Worm (Caenorhabditis elegans) whole organism, mixed stage, embryonic: ENCODE data around the gene ceh-75.

ENCODE experiments used
- M03D4.4 ChIP-seq: sonication (generic microtip); optimal IDR thresholded peaks from 2 replicates; lab custom pipeline; 2017; ENCODE audit warnings: mild to moderate bottlenecking, missing genetic modification characterization, missing compliant biosample characterization
- blmp-1 ChIP-seq: fragments of 150-350 bp; optimal IDR thresholded peaks from 2 replicates; lab custom pipeline; 2014; ENCODE audit warnings: missing biosample characterization, missing genetic modification characterization
- ceh-39 ChIP-seq: fragments of 150-350 bp; optimal IDR thresholded peaks from 2 replicates; lab custom pipeline; 2014; ENCODE audit warnings: missing biosample characterization, missing genetic modification characterization
- ceh-43 ChIP-seq: fragments of 200-800 bp; sonication (Bioruptor generic); optimal IDR thresholded peaks from 2 replicates; lab custom pipeline; 2018; ENCODE audit warnings: mild to moderate bottlenecking, missing genetic modification characterization, moderate library complexity, missing compliant biosample characterization
- ceh-83 ChIP-seq: fragments of 200-800 bp; sonication (Bioruptor generic); optimal IDR thresholded peaks from 2 replicates; lab custom pipeline; 2018; ENCODE audit warnings: mild to moderate bottlenecking, missing genetic modification characterization, missing compliant biosample characterization
- ces-1 ChIP-seq: fragments of 150-350 bp; optimal IDR thresholded peaks from 2 replicates; lab custom pipeline; 2014; ENCODE audit warnings: missing biosample characterization, missing genetic modification reagents, missing genetic modification characterization
- cnd-1 ChIP-seq: fragments of 200-800 bp; sonication (Bioruptor generic); optimal IDR thresholded peaks from 2 replicates; lab custom pipeline; 2018; ENCODE audit warnings: mild to moderate bottlenecking, missing genetic modification characterization, missing compliant biosample characterization
- drap-1 ChIP-seq: fragments of 200-800 bp; sonication (Bioruptor generic); optimal IDR thresholded peaks from 3 replicates; lab custom pipeline; 2018; ENCODE audit warnings: mild to moderate bottlenecking, missing genetic modification characterization, missing compliant biosample characterization
- elt-1 ChIP-seq: sonication (generic microtip); optimal IDR thresholded peaks from 2 replicates; lab custom pipeline; 2017; ENCODE audit warnings: missing genetic modification characterization, mild to moderate bottlenecking, missing compliant biosample characterization, antibody characterized with exemption, moderate library complexity, borderline replicate concordance; ENCODE audit not compliant: insufficient read depth
- elt-3 ChIP-seq: fragments of 150-350 bp; optimal IDR thresholded peaks from 2 replicates; lab custom pipeline; 2014; ENCODE audit warnings: missing biosample characterization, missing genetic modification characterization
- flh-1 ChIP-seq: fragments of 200-800 bp; sonication (Bioruptor generic); optimal IDR thresholded peaks from 2 replicates; lab custom pipeline; 2018; ENCODE audit warnings: mild to moderate bottlenecking, missing genetic modification characterization, moderate library complexity, missing compliant biosample characterization
- ham-2 ChIP-seq: fragments of 200-800 bp; sonication (Bioruptor generic); optimal IDR thresholded peaks from 2 replicates; lab custom pipeline; 2018; ENCODE audit warnings: mild to moderate bottlenecking, missing genetic modification characterization, missing compliant biosample characterization
- hlh-1 ChIP-seq: fragments of 150-350 bp; optimal IDR thresholded peaks from 2 replicates; lab custom pipeline; 2014; ENCODE audit warnings: missing biosample characterization, missing genetic modification reagents, missing genetic modification characterization
- lin-13 ChIP-seq: fragments of 150-350 bp; optimal IDR thresholded peaks from 2 replicates; lab custom pipeline; 2014; ENCODE audit warnings: missing biosample characterization, missing genetic modification characterization
- lin-32 ChIP-seq: fragments of 200-800 bp; sonication (Bioruptor generic); optimal IDR thresholded peaks from 2 replicates; lab custom pipeline; 2018; ENCODE audit warnings: mild to moderate bottlenecking, missing genetic modification characterization, missing compliant biosample characterization
- lsy-2 ChIP-seq: fragments of 150-350 bp; optimal IDR thresholded peaks from 2 replicates; lab custom pipeline; 2014; ENCODE audit warnings: missing biosample characterization, missing genetic modification characterization
- mab-5 ChIP-seq: fragments of 150-350 bp; optimal IDR thresholded peaks from 2 replicates; lab custom pipeline; 2014; ENCODE audit warnings: missing biosample characterization, missing genetic modification characterization
- mep-1 ChIP-seq: fragments of 150-350 bp; optimal IDR thresholded peaks from 2 replicates; lab custom pipeline; 2017; ENCODE audit warnings: missing biosample characterization, missing genetic modification reagents, missing genetic modification characterization, inconsistent platforms
- mls-2 ChIP-seq: sonication (generic microtip); optimal IDR thresholded peaks from 2 replicates; lab custom pipeline; 2016; ENCODE audit warnings: mild to moderate bottlenecking, missing genetic modification characterization, moderate library complexity, missing compliant biosample characterization
- nhr-28 ChIP-seq: fragments of 150-350 bp; optimal IDR thresholded peaks from 2 replicates; lab custom pipeline; 2014; ENCODE audit warnings: missing biosample characterization, missing genetic modification characterization
- nhr-76 ChIP-seq: sonication (generic microtip); optimal IDR thresholded peaks from 2 replicates; lab custom pipeline; 2017; ENCODE audit warnings: missing biosample characterization, missing genetic modification characterization
- pha-4 ChIP-seq: fragments of 150-350 bp; optimal IDR thresholded peaks from 2 replicates; lab custom pipeline; 2018; ENCODE audit warnings: missing biosample characterization, missing genetic modification reagents, missing genetic modification characterization
- sem-2 ChIP-seq: fragments of 200-800 bp; sonication (Bioruptor generic); optimal IDR thresholded peaks from 2 replicates; lab custom pipeline; 2018; ENCODE audit warnings: mild to moderate bottlenecking, missing genetic modification characterization, missing compliant biosample characterization
- snpc-4 ChIP-seq: fragments of 150-350 bp; optimal IDR thresholded peaks from 2 replicates; lab custom pipeline; 2014; ENCODE audit warnings: missing biosample characterization, missing genetic modification characterization
- sptf-1 ChIP-seq: sonication (generic microtip); optimal IDR thresholded peaks from 2 replicates; lab custom pipeline; 2017; ENCODE audit warnings: mild to moderate bottlenecking, missing genetic modification characterization, moderate library complexity, missing compliant biosample characterization
- tbx-8 ChIP-seq: fragments of 200-800 bp; sonication (Bioruptor generic); optimal IDR thresholded peaks from 2 replicates; lab custom pipeline; 2018; ENCODE audit warnings: mild to moderate bottlenecking, missing genetic modification characterization, moderate library complexity, missing compliant biosample characterization
- unc-120 ChIP-seq: sonication (generic microtip); optimal IDR thresholded peaks from 2 replicates; lab custom pipeline; 2017; ENCODE audit warnings: missing genetic modification characterization, missing compliant biosample characterization; ENCODE audit not compliant: poor library complexity, severe bottlenecking
- unc-39 ChIP-seq: fragments of 150-350 bp; optimal IDR thresholded peaks from 2 replicates; lab custom pipeline; 2014; ENCODE audit warnings: missing biosample characterization, missing genetic modification characterization
- unc-62 ChIP-seq: fragments of 150-350 bp; optimal IDR thresholded peaks from 2 replicates; lab custom pipeline; 2014; ENCODE audit warnings: missing biosample characterization, missing genetic modification reagents, missing genetic modification characterization
- zip-8 ChIP-seq: fragments of 150-350 bp; optimal IDR thresholded peaks from 2 replicates; lab custom pipeline; 2014; ENCODE audit warnings: missing biosample characterization, missing genetic modification characterization

Gene ceh-75

DNA sequence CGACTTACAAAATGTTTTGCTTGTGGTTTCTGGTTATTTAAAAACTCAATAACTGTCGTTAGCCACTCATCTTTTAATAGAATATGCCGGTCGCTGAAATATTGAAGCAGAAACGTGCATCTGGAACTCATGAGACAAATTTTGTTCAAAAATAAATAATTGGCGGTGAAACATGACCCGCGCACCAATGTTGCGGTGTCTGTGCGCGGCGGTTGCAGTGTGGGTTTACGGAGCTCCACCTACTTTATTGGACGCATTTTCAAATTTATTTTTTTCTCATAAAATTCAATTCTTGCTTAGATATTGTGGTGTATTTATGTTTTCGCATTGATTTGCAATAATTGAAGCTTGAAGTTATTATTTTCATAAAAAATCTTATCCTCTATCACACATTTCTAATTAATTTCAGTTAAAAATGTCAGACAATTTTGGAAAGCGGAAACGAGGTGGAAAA lies 9.5 kb downstream of the ceh-75 start, which contains the start of the genes rmh-2 and suds-3:
Gene rmh-2, minus strand, starts transcription at position 164 of the 454 bp plus-strand sequence.
Gene suds-3, plus strand, starts transcription at position 404 of the 454 bp plus-strand sequence.
- TF ChIP-seq lsy-2 (tag; lab: Kevin White, UChicago) (peak; percentile 21), lin-13 (tag; lab: Kevin White, UChicago) (no peak), M03D4.4 (tag; lab: Kevin White, UChicago) (peak; percentile 13), mls-2 (tag; lab: Kevin White, UChicago) (no peak), mep-1 (tag; lab: Kevin White, UChicago) (peak; percentile 66), sptf-1 (tag; lab: Kevin White, UChicago) (peak; percentile 0)

DNA sequence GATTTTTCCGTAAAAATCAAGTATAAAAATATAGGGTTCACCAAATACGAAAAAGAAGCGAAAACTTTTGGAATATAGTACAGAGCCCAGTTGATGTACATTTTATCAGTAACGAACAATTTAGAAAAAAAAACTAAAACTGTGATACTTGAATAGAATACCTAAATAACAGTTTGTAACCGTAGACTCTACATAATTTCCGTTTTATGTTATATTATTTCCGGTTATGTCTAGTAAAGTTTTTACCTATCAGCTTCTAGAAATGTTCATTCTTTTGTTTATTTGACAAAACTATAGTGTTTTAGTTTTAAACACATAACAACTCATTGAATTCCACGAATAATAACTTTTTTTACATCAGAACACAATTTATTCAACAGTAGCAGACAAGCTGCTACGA lies 16.3 kb downstream of the ceh-75 start, which contains the start of gene srj-33:
Gene srj-33, minus strand, starts transcription at position 101 of the 400 bp plus-strand sequence.
- TF ChIP-seq lin-13 (tag; lab: Kevin White, UChicago), result no peak
- TF ChIP-seq nhr-76 (tag; lab: Kevin White, UChicago), result no peak
- no peak for TF ChIP-seq blmp-1
- TF ChIP-seq ham-2 (GFP tag; lab: Kevin White, UChicago), result no peak
- TF ChIP-seq mab-5 (tag; lab: Kevin White, UChicago), result no peak
- TF ChIP-seq unc-39, result no peak
- no peak for TF ChIP-seq M03D4.4 (tag; lab: Kevin White, UChicago)
- TF ChIP-seq ceh-83, result no peak
- no peak for TF ChIP-seq flh-1 (GFP tag; lab: Kevin White, UChicago)

DNA sequence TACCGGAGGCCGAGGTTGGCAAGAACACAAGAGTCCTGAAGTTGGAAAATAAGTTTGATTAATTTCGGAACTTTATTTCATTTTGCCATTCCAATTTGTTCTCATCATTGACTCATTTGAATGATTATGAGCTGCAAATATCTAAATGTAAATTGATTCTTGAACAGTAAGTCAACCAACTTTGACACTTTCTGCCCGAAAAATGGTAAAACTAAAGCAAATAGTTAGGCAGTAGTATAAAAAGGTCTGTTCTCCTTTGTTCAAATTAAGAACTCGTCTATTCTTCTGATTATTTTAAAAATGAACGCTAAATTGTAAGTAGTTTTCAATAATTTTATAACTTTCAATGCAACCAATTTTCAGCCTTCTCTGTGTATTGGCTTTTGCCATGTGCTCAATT lies 21.9 kb downstream of the ceh-75 start, which contains the start of gene fipr-12:
Gene fipr-12, plus strand, starts transcription at position 301 of the 400 bp plus-strand sequence.
- no peak for TF ChIP-seq nhr-28 (tag; lab: Kevin White, UChicago)
- TF ChIP-seq mep-1 (tag; lab: Kevin White, UChicago), result no peak
- no peak for TF ChIP-seq unc-39
- no peak for TF ChIP-seq cnd-1 (tag; lab: Kevin White, UChicago)
- no peak for TF ChIP-seq ceh-43
- TF ChIP-seq elt-1 (tag; lab: Kevin White, UChicago), result no peak
- TF ChIP-seq unc-62, result no peak
- no peak for TF ChIP-seq sem-2 (GFP tag; lab: Kevin White, UChicago)
- TF ChIP-seq ces-1 (GFP tag; lab: Kevin White, UChicago), result no peak
- no peak for TF ChIP-seq snpc-4 (tag; lab: Kevin White, UChicago)
- no peak for TF ChIP-seq hlh-1 (tag; lab: Kevin White, UChicago)
- no peak for TF ChIP-seq nhr-76 (tag; lab: Kevin White, UChicago)
- no peak for TF ChIP-seq drap-1 (GFP tag; lab: Kevin White, UChicago)

DNA sequence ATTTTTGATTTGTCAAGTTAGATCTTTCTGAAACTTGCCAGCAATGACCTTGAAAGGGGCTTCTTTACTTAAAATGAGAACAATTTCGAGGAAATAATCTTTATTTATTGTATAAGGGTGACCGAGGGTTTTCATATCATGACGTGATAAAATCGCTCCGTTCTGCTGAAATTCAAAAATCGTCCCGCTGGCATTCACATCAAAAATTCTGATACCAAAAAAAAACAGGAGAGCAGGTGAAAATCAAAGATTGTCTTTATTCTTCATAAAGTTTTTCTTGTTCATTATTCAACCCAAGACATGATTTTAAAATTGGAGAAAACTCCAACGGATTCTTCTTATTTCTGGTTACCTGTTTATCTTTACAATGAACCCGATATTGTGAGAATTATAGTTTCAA lies 23.0 kb downstream of the ceh-75 start, which contains the start of gene sre-28:
Gene sre-28, plus strand, starts transcription at position 301 of the 400 bp plus-strand sequence.
- TF ChIP-seq unc-62 (no peak), tbx-8 (GFP tag; lab: Kevin White, UChicago) (no peak), mep-1 (tag; lab: Kevin White, UChicago) (no peak)
- TF ChIP-seq, all 35 proteins: peak for 0

DNA sequence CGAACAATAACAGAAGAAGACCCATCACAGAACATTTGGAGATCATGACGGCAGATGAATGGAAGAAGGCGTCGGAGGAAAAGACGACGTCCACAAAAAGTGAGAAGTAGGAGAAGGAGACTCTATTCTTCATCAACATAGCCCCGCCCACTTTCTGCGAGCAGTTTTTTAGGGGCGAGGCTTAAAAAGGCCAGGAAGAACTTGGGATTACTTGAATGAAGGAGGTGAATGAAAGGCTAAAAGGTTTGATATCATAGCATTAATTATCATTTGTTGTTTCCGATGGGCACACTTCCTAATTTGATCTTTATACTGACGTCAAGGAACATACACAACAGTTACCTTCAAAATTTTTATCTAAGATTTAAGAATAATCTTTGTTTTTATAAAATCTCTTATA lies 27.7 kb downstream of the ceh-75 start, which contains the start of gene nlp-58:
Gene nlp-58, minus strand, starts transcription at position 101 of the 400 bp plus-strand sequence.
- TF ChIP-seq lin-32 (GFP tag; lab: Kevin White, UChicago) (no peak), pha-4 (tag; lab: Kevin White, UChicago) (no peak), M03D4.4 (tag; lab: Kevin White, UChicago) (no peak), elt-3 (tag; lab: Kevin White, UChicago) (no peak), sem-2 (GFP tag; lab: Kevin White, UChicago) (no peak), mls-2 (tag; lab: Kevin White, UChicago) (no peak), ces-1 (GFP tag; lab: Kevin White, UChicago) (no peak), ceh-83 (no peak), unc-62 (no peak), nhr-28 (tag; lab: Kevin White, UChicago) (no peak), nhr-76 (tag; lab: Kevin White, UChicago) (no peak), zip-8 (tag; lab: Kevin White, UChicago) (no peak), mab-5 (tag; lab: Kevin White, UChicago) (no peak), ceh-39 (tag; lab: Kevin White, UChicago) (no peak), unc-120 (tag; lab: Kevin White, UChicago) (no peak), lin-13 (tag; lab: Kevin White, UChicago) (no peak), ham-2 (GFP tag; lab: Kevin White, UChicago) (no peak), unc-39 (no peak), drap-1 (GFP tag; lab: Kevin White, UChicago) (no peak)
- TF ChIP-seq, all 35 proteins: peak for 0
